Fruit fly (Drosophila melanogaster) whole organism, embryonic: ENCODE data around the gene upd1.
A peak's percentile ranks its signal among the peaks of the same experiment; 100 is the strongest.

Experiments used
- CG10274 ChIP-seq: fragments of 200-800 bp; sonication (Bioruptor generic); optimal IDR thresholded peaks from 3 replicates; lab custom pipeline; 2017; ENCODE audit warnings: missing biosample characterization, mild to moderate bottlenecking, missing genetic modification characterization
- CG10321 ChIP-seq: fragments of 200-800 bp; sonication (Bioruptor generic); IDR thresholded peaks from 2 replicates; pipeline ENCODE4 v1.3.6; 2022; ENCODE audit warnings: missing biosample characterization, missing genetic modification characterization
- CG10431 ChIP-seq: fragments of 200-800 bp; sonication (Bioruptor generic); optimal IDR thresholded peaks from 3 replicates; lab custom pipeline; 2018; ENCODE audit warnings: missing biosample characterization, mild to moderate bottlenecking, missing genetic modification characterization
- CG10543 ChIP-seq: fragments of 200-800 bp; sonication (Bioruptor generic); optimal IDR thresholded peaks from 3 replicates; lab custom pipeline; 2017; ENCODE audit warnings: missing biosample characterization, mild to moderate bottlenecking, missing genetic modification characterization, moderate library complexity
- CG11504 ChIP-seq: fragments of 200-800 bp; sonication (Bioruptor generic); optimal IDR thresholded peaks from 3 replicates; lab custom pipeline; 2019; ENCODE audit warnings: missing biosample characterization, mild to moderate bottlenecking, missing genetic modification characterization, moderate library complexity
- CG12769 ChIP-seq: fragments of 200-800 bp; sonication (Bioruptor generic); optimal IDR thresholded peaks from 2 replicates; lab custom pipeline; 2019; ENCODE audit warnings: missing biosample characterization, mild to moderate bottlenecking, missing genetic modification characterization, moderate library complexity
- CG15514 ChIP-seq: fragments of 200-800 bp; sonication (Bioruptor generic); optimal IDR thresholded peaks from 3 replicates; lab custom pipeline; 2017; ENCODE audit warnings: missing biosample characterization, missing genetic modification characterization, mild to moderate bottlenecking, moderate library complexity, missing genetic modification reagents
- CG18262 ChIP-seq: fragments of 200-800 bp; optimal IDR thresholded peaks from 3 replicates; lab custom pipeline; 2019; ENCODE audit warnings: missing biosample characterization, mild to moderate bottlenecking, missing genetic modification characterization, moderate library complexity
- CG1832 ChIP-seq: fragments of 200-800 bp; sonication (Bioruptor generic); optimal IDR thresholded peaks from 2 replicates; lab custom pipeline; 2017; ENCODE audit warnings: missing biosample characterization, mild to moderate bottlenecking, missing genetic modification characterization, inconsistent platforms
- CG18599 ChIP-seq: fragments of 200-800 bp; sonication (Bioruptor generic); optimal IDR thresholded peaks from 3 replicates; lab custom pipeline; 2017; ENCODE audit warnings: missing biosample characterization, missing genetic modification characterization, mild to moderate bottlenecking, moderate library complexity, missing genetic modification reagents
- CG32532 ChIP-seq: fragments of 200-800 bp; sonication (Bioruptor generic); IDR thresholded peaks from 2 replicates; pipeline ENCODE4 v1.3.6; 2022; ENCODE audit warnings: missing biosample characterization, missing genetic modification characterization
- CG4282 ChIP-seq: fragments of 200-800 bp; sonication (Bioruptor generic); optimal IDR thresholded peaks from 2 replicates; lab custom pipeline; 2016; ENCODE audit warnings: missing biosample characterization, missing genetic modification characterization
- CG7372 ChIP-seq: fragments of 200-800 bp; sonication (Bioruptor generic); IDR thresholded peaks from 2 replicates; pipeline ENCODE4 v1.3.6; 2022; ENCODE audit warnings: missing biosample characterization, missing genetic modification characterization
- CG9727 ChIP-seq: fragments of 200-800 bp; sonication (Bioruptor generic); optimal IDR thresholded peaks from 3 replicates; lab custom pipeline; 2017; ENCODE audit warnings: missing biosample characterization, mild to moderate bottlenecking, missing genetic modification characterization
- D19A ChIP-seq: fragments of 200-800 bp; optimal IDR thresholded peaks from 3 replicates; lab custom pipeline; 2019; ENCODE audit warnings: missing biosample characterization, mild to moderate bottlenecking, missing genetic modification characterization, moderate library complexity
- Dbx ChIP-seq: fragments of 200-800 bp; sonication (Bioruptor generic); IDR thresholded peaks from 3 replicates; pipeline ENCODE4 v1.3.6; 2022; ENCODE audit warnings: missing biosample characterization, missing genetic modification characterization
- GATAe ChIP-seq: fragments of 200-800 bp; sonication (Bioruptor generic); conservative IDR thresholded peaks from 2 replicates; pipeline ENCODE4 v1.3.6; 2022; ENCODE audit warnings: missing biosample characterization, missing genetic modification characterization
- Hr39 ChIP-seq: fragments of >200 bp; optimal IDR thresholded peaks from 2 replicates; lab custom pipeline; 2017
- Lpt ChIP-seq: fragments of >200 bp; optimal IDR thresholded peaks from 2 replicates; lab custom pipeline; 2018; ENCODE audit warnings: missing biosample characterization, missing genetic modification characterization
- Nf-YB ChIP-seq: fragments of 200-800 bp; sonication (Bioruptor generic); optimal IDR thresholded peaks from 3 replicates; lab custom pipeline; 2019; ENCODE audit warnings: missing biosample characterization, mild to moderate bottlenecking, missing genetic modification characterization, moderate library complexity
- Nf-YC ChIP-seq: fragments of 200-800 bp; optimal IDR thresholded peaks from 3 replicates; lab custom pipeline; 2019; ENCODE audit warnings: missing biosample characterization, mild to moderate bottlenecking, missing genetic modification characterization, moderate library complexity
- Opbp ChIP-seq: fragments of 200-800 bp; sonication (Bioruptor generic); IDR thresholded peaks from 3 replicates; pipeline ENCODE4 v1.3.6; 2022; ENCODE audit warnings: missing biosample characterization, missing genetic modification characterization; ENCODE audit not compliant: partially characterized antibody
- Pdp1 ChIP-seq, 2 experiments: fragments of 200-800 bp; sonication (Bioruptor generic); optimal IDR thresholded peaks; 3 replicates each; lab custom pipeline; 2016; ENCODE audit warnings: missing biosample characterization in 2 of 2, missing genetic modification characterization in 2 of 2, mild to moderate bottlenecking in 1 of 2, moderate library complexity in 1 of 2
- Spps ChIP-seq: fragments of 200-800 bp; sonication (Bioruptor generic); optimal IDR thresholded peaks from 2 replicates; lab custom pipeline; 2018; ENCODE audit warnings: missing biosample characterization, mild to moderate bottlenecking, missing genetic modification characterization
- bsh ChIP-seq, 2 experiments: fragments of 200-800 bp; sonication (Bioruptor generic); optimal IDR thresholded peaks; 2 replicates each; lab custom pipeline; 2017 to 2018; ENCODE audit warnings: mild to moderate bottlenecking in 2 of 2, missing biosample characterization in 2 of 2, missing genetic modification characterization in 2 of 2, moderate library complexity in 1 of 2
- dati ChIP-seq: fragments of 200-800 bp; sonication (Bioruptor generic); IDR thresholded peaks from 2 replicates; pipeline ENCODE4 v1.3.6; 2022; ENCODE audit warnings: missing biosample characterization, missing genetic modification characterization
- dmrt11E ChIP-seq: fragments of 200-800 bp; sonication (Bioruptor generic); optimal IDR thresholded peaks from 3 replicates; lab custom pipeline; 2018; ENCODE audit warnings: missing biosample characterization, mild to moderate bottlenecking, missing genetic modification characterization, moderate library complexity
- dmrt99B ChIP-seq: fragments of 200-800 bp; sonication (Bioruptor generic); optimal IDR thresholded peaks from 2 replicates; lab custom pipeline; 2018; ENCODE audit warnings: missing biosample characterization, mild to moderate bottlenecking, missing genetic modification characterization, moderate library complexity
- lab ChIP-seq: fragments of 200-800 bp; sonication (Bioruptor generic); optimal IDR thresholded peaks from 3 replicates; lab custom pipeline; 2017; ENCODE audit warnings: missing biosample characterization, missing genetic modification characterization, mild to moderate bottlenecking, moderate library complexity, missing genetic modification reagents
- nom ChIP-seq: fragments of 200-800 bp; sonication (Bioruptor generic); optimal IDR thresholded peaks from 2 replicates; lab custom pipeline; 2017; ENCODE audit warnings: missing biosample characterization, missing genetic modification characterization, mild to moderate bottlenecking, moderate library complexity, missing genetic modification reagents
- pho ChIP-seq: fragments of 200-800 bp; sonication (Bioruptor generic); optimal IDR thresholded peaks from 2 replicates; lab custom pipeline; 2016; ENCODE audit warnings: missing biosample characterization, missing genetic modification characterization
- prd ChIP-seq, 3 experiments: fragments of >200 bp in 2 of 3; fragments of 200-800 bp in 1 of 3; sonication (Bioruptor generic) in 1 of 3; optimal IDR thresholded peaks in 2 of 3; IDR thresholded peaks in 1 of 3; 2 replicates in 2 of 3; 3 replicates in 1 of 3; pipeline versions ENCODE4 v1.3.6 to Lab custom; 2017 to 2022; ENCODE audit warnings: missing biosample characterization in 1 of 3, missing genetic modification characterization in 1 of 3
- sc ChIP-seq, 3 experiments: fragments of >200 bp in 2 of 3; fragments of 200-800 bp in 1 of 3; sonication (Bioruptor generic) in 1 of 3; optimal IDR thresholded peaks; 2 replicates in 2 of 3; 3 replicates in 1 of 3; lab custom pipeline; 2017; ENCODE audit warnings: mild to moderate bottlenecking in 1 of 3, missing biosample characterization in 1 of 3, missing genetic modification characterization in 1 of 3, missing genetic modification reagents in 1 of 3
- tll ChIP-seq, 2 experiments: fragments of 200-800 bp in 1 of 2; fragments of >200 bp in 1 of 2; sonication (Bioruptor generic) in 1 of 2; optimal IDR thresholded peaks; 2 replicates each; lab custom pipeline; 2017 to 2019; ENCODE audit warnings: missing biosample characterization in 2 of 2, missing genetic modification characterization in 2 of 2, mild to moderate bottlenecking in 1 of 2, moderate library complexity in 1 of 2
- vvl ChIP-seq: fragments of 200-800 bp; sonication (Bioruptor generic); IDR thresholded peaks from 2 replicates; pipeline ENCODE4 v1.3.6; 2022; ENCODE audit warnings: missing biosample characterization, missing genetic modification characterization
- zfh1 ChIP-seq: fragments of 200-800 bp; sonication (Bioruptor generic); IDR thresholded peaks from 3 replicates; pipeline ENCODE4 v1.3.6; 2022; ENCODE audit warnings: missing biosample characterization, missing genetic modification characterization

The upd1 gene

dm6 chrX:18273180-18274016 lies 35.7 kb downstream of the upd1 start:
- TF ChIP-seq bsh (GFP tag; optimal IDR thresholded peaks at IDR 0.05; lab: Kevin White, UChicago), result peak in 1 of 2 experiments; percentile 4
- peak; percentile 13 for TF ChIP-seq Hr39 (lab: Kevin White, UChicago)
- TF ChIP-seq nom, result peak; percentile 41
- no peak for TF ChIP-seq pho (GFP tag; lab: Kevin White, UChicago)
- no peak for TF ChIP-seq CG18599 (GFP tag; lab: Kevin White, UChicago)
- TF ChIP-seq, all 482 proteins: peak for 3

DNA sequence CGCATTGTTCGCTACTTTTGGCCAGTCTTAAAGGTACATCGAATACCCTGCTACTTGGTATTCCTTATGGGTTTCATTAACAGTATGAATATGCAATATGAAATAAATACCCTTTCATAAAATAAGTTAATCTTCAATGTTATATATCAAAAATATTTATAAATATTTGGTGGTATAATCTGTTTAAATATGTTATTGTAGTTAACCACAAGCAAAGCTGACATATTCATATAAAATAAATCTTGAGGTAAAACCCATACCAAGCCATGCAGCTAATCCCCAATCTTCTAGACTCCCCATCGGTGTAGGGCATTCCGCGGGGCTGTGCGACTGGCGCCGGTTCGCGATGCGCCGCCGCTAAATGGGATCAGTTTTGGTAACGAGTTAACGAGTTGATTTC lies 36.7 kb downstream of the upd1 start:
- no peak for TF ChIP-seq lab
- TF ChIP-seq CG11504 (tag; lab: Kevin White, UChicago), result peak; percentile 20
- peak; percentile 10 for TF ChIP-seq nom
- no peak for TF ChIP-seq Spps
- TF ChIP-seq sc (optimal IDR thresholded peaks at IDR 0.05; lab: Kevin White, UChicago), result no peak
- no peak for TF ChIP-seq sc (GFP tag; optimal IDR thresholded peaks at IDR 0.05; lab: Kevin White, UChicago)
- TF ChIP-seq bsh (GFP tag; optimal IDR thresholded peaks at IDR 0.05; lab: Kevin White, UChicago), result peak in 1 of 2 experiments; percentile 21
- TF ChIP-seq zfh1, result no peak
- TF ChIP-seq CG4282 (GFP tag; lab: Kevin White, UChicago), result no peak
- TF ChIP-seq dmrt99B (tag; lab: Kevin White, UChicago), result peak; percentile 2
- peak; percentile 39 for TF ChIP-seq CG10274 (GFP tag; lab: Kevin White, UChicago)

DNA sequence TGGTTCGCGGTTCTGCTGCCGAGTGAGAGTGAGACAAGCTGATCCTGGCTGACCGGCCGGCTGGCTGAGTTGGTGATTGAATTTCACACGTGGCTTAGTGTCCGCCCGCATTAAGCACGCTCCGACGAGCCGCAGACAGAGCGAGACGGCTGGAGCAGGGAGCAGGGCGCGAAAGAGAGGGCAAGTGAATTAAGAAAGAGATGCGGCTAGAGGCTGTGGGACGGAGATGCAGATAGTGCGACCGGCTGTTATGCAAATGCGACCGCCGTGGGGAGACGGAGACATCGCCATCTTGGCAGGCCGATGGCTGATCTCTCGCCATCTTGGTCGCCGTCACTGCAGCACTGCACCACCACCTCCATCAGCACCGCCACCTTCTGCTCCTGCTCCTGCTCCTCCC lies 42.2 kb downstream of the upd1 start:
- no peak for TF ChIP-seq Lpt
- TF ChIP-seq CG32532 (GFP tag; lab: Robert Waterston, UW), result no peak
- TF ChIP-seq vvl, result peak; percentile 57; the same call in 1 of the 2 replicates
- TF ChIP-seq Nf-YB, result peak; percentile 11
- peak; percentile 64 for TF ChIP-seq CG1832 (GFP tag; lab: Kevin White, UChicago)
- no peak for TF ChIP-seq prd (optimal IDR thresholded peaks at IDR 0.05; lab: Kevin White, UChicago)
- no peak for TF ChIP-seq prd (GFP tag; IDR thresholded peaks at IDR 0.05; lab: Robert Waterston, UW)
- peak; percentile 67 for TF ChIP-seq CG10321 (GFP tag; lab: Robert Waterston, UW)
- peak in 1 of 2 experiments; percentile 5 for TF ChIP-seq tll (GFP tag; optimal IDR thresholded peaks at IDR 0.05; lab: Kevin White, UChicago)

DNA sequence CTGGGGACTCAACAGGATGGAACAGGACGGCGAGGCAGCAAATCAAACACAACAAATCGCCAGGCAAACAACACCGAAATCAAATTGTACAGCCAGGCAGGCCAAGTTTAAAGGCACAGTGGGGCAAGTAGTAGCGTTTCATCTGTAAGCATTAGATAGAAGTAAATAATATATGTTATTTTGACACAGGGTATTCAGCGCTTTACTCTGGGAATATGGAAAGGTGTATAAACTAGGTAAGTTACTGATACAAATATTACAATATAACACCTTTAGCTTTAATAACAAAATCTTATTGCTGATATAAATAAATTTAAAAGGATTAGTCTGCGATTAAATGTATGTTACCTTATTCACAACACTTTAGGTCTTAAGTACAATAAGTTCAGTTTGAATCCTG lies 45.7 kb downstream of the upd1 start:
- TF ChIP-seq CG9727 (GFP tag; lab: Kevin White, UChicago), result peak; percentile 8
- no peak for TF ChIP-seq dati (GFP tag; lab: Robert Waterston, UW)
- peak; percentile 2 for TF ChIP-seq CG18262 (tag; lab: Kevin White, UChicago)
- peak; percentile 6 for TF ChIP-seq dmrt11E (tag; lab: Kevin White, UChicago)

dm6 chrX:18262151-18262550 lies 46.9 kb downstream of the upd1 start:
- no peak for TF ChIP-seq Opbp (GFP tag; lab: Robert Waterston, UW)
- TF ChIP-seq D19A (tag; lab: Kevin White, UChicago), result peak; percentile 72

dm6 chrX:18261494-18261893 lies 47.6 kb downstream of the upd1 start:
- TF ChIP-seq CG7372 (GFP tag; lab: Robert Waterston, UW), result no peak
- TF ChIP-seq Dbx (GFP tag; lab: Robert Waterston, UW), result no peak
- peak in 1 of 2 experiments; percentile 29 for TF ChIP-seq Pdp1 (GFP tag; optimal IDR thresholded peaks at IDR 0.05; lab: Kevin White, UChicago)
- TF ChIP-seq Nf-YC (tag; lab: Kevin White, UChicago), result peak; percentile 41
- TF ChIP-seq GATAe (GFP tag; lab: Robert Waterston, UW), result peak; percentile 75
- TF ChIP-seq CG10543 (GFP tag; lab: Kevin White, UChicago), result no peak
- TF ChIP-seq CG15514 (GFP tag; lab: Kevin White, UChicago), result peak; percentile 92
- peak; percentile 61 for TF ChIP-seq Nf-YB
- no peak for TF ChIP-seq CG10431 (GFP tag; lab: Kevin White, UChicago)
- no peak for TF ChIP-seq CG12769 (tag; lab: Kevin White, UChicago)
